Fruit fly (Drosophila melanogaster): ENCODE measurements around the gene Men-b.

Men-b gene

DNA sequence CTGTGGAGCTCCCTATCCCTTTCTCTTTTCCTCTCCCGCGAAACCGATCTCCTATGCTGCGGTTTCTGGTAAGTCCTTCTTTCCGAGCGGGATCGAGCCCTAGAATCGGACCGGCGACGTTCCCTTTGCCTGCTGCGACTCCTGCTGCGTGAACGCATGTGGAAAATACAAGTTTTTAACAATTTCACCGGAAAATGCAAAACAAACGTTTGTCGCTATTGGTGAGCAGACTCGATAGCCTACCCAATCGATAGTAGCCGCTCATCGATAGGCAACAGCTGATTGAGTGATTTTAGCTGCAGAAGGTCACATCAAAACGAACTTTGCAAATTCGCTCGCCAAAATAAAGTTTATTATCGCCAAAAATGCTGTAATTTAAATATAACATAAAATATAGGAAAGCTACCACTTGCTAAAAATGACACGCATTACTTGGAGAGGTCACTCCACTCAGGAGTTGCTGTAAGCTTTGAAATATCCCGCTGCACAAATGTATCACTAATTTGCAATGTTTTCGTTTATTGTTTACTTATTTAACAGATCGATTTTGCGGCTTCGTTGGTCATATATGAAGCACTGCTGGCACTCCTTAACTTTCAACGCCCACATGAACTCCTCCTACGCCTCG is 34.9 kb upstream of the Men-b start, which contains the start of the genes CG6066 and CG5880 (continued):
- no peak for TF ChIP-seq CG8281 (tag; optimal IDR thresholded peaks at IDR 0.05)
- peak; percentile 47 for TF ChIP-seq gfzf (GFP tag; optimal IDR thresholded peaks at IDR 0.05)
- no peak for TF ChIP-seq Aef1 (GFP tag; IDR thresholded peaks at IDR 0.05)
- no peak for TF ChIP-seq Meics (GFP tag; optimal IDR thresholded peaks at IDR 0.05)
- TF ChIP-seq CG42726 (GFP tag; IDR thresholded peaks at IDR 0.05; ENCODE audit: partially characterized antibody), result peak; percentile 58; the same call in 1 of the 2 replicates
- no peak for TF ChIP-seq HmgZ (tag; optimal IDR thresholded peaks at IDR 0.05)
- no peak for TF ChIP-seq CG15073 (GFP tag; optimal IDR thresholded peaks at IDR 0.05)
- TF ChIP-seq caup (GFP tag; optimal IDR thresholded peaks at IDR 0.05; ENCODE audit: severe bottlenecking), result no peak
- TF ChIP-seq dpn (GFP tag; optimal IDR thresholded peaks at IDR 0.05), result no peak
- TF ChIP-seq inv (GFP tag; IDR thresholded peaks at IDR 0.05; ENCODE audit: partially characterized antibody), result peak; percentile 70
- TF ChIP-seq CG2199 (GFP tag; IDR thresholded peaks at IDR 0.05), result no peak
- no peak for TF ChIP-seq NC2β (GFP tag; optimal IDR thresholded peaks at IDR 0.05)
- no peak for TF ChIP-seq pum (GFP tag; optimal IDR thresholded peaks at IDR 0.05)
- no peak for TF ChIP-seq sisA (GFP tag; IDR thresholded peaks at IDR 0.05)
- no peak for TF ChIP-seq eyg (GFP tag; optimal IDR thresholded peaks at IDR 0.05)
- no peak for TF ChIP-seq CG17568 (GFP tag; optimal IDR thresholded peaks at IDR 0.05)
- peak; percentile 85 for TF ChIP-seq Opbp (GFP tag; IDR thresholded peaks at IDR 0.05; ENCODE audit: partially characterized antibody)
- TF ChIP-seq Blimp-1 (GFP tag; optimal IDR thresholded peaks at IDR 0.05), result no peak
- TF ChIP-seq CG11247 (GFP tag; IDR thresholded peaks at IDR 0.05), result no peak
- no peak for TF ChIP-seq CkIIα-i1 (GFP tag; IDR thresholded peaks at IDR 0.05)
- no peak for TF ChIP-seq Ssrp (tag; optimal IDR thresholded peaks at IDR 0.05)
- TF ChIP-seq grn (GFP tag; optimal IDR thresholded peaks at IDR 0.05), result no peak
- TF ChIP-seq CG11560 (tag; IDR thresholded peaks at IDR 0.05), result no peak
- no peak for TF ChIP-seq NK7.1 (GFP tag; optimal IDR thresholded peaks at IDR 0.05)
- TF ChIP-seq CG32772 (GFP tag; IDR thresholded peaks at IDR 0.05), result no peak
- TF ChIP-seq knrl (GFP tag; IDR thresholded peaks at IDR 0.05; ENCODE audit: partially characterized antibody), result peak; percentile 78
- no peak for TF ChIP-seq CG18476 (GFP tag; optimal IDR thresholded peaks at IDR 0.05)
- TF ChIP-seq disco-r (GFP tag; optimal IDR thresholded peaks at IDR 0.05), result no peak
- no peak for TF ChIP-seq Tbp (GFP tag; optimal IDR thresholded peaks at IDR 0.05)
- peak; percentile 79 for TF ChIP-seq Doc3 (GFP tag; IDR thresholded peaks at IDR 0.05; ENCODE audit: partially characterized antibody)
- TF ChIP-seq crol (GFP tag; IDR thresholded peaks at IDR 0.05), result no peak
- no peak for TF ChIP-seq CG3065 (GFP tag; optimal IDR thresholded peaks at IDR 0.05)
- TF ChIP-seq ranshi (GFP tag; IDR thresholded peaks at IDR 0.05), result no peak
- peak; percentile 41 for TF ChIP-seq CG2116 (GFP tag; optimal IDR thresholded peaks at IDR 0.05)
- no peak for TF ChIP-seq CG10543 (GFP tag; optimal IDR thresholded peaks at IDR 0.05)
- no peak for TF ChIP-seq Hr3 (GFP tag; optimal IDR thresholded peaks at IDR 0.05)
- no peak for TF ChIP-seq ara (GFP tag; IDR thresholded peaks at IDR 0.05)
- TF ChIP-seq nerfin-2 (GFP tag; IDR thresholded peaks at IDR 0.05; ENCODE audit: partially characterized antibody), result peak; percentile 71
- TF ChIP-seq lov (optimal IDR thresholded peaks at IDR 0.05), result no peak
- TF ChIP-seq lov (GFP tag; IDR thresholded peaks at IDR 0.05), result no peak
- no peak for TF ChIP-seq lola (GFP tag; optimal IDR thresholded peaks at IDR 0.05)
- no peak for TF ChIP-seq hth (optimal IDR thresholded peaks at IDR 0.05)
- no peak for TF ChIP-seq CG31388 (GFP tag; optimal IDR thresholded peaks at IDR 0.05)
- no peak for TF ChIP-seq psq (GFP tag; optimal IDR thresholded peaks at IDR 0.05)
- TF ChIP-seq cas (GFP tag; IDR thresholded peaks at IDR 0.05), result no peak
- no peak for TF ChIP-seq jumu (GFP tag; optimal IDR thresholded peaks at IDR 0.05)
- no peak for TF ChIP-seq Bteb2 (GFP tag; optimal IDR thresholded peaks at IDR 0.05)
- no peak for TF ChIP-seq CG10366 (GFP tag; IDR thresholded peaks at IDR 0.05)
- no peak for TF ChIP-seq CG5953 (GFP tag; IDR thresholded peaks at IDR 0.05)
- TF ChIP-seq CG6689 (GFP tag; IDR thresholded peaks at IDR 0.05), result no peak
- TF ChIP-seq pros (GFP tag; optimal IDR thresholded peaks at IDR 0.05), result no peak

Measured in whole organism, embryonic.